Worm (Caenorhabditis elegans) whole organism, early embryonic: ENCODE data around the gene C28H8.2.

ENCODE experiments used
- B0310.2 ChIP-seq: sonication (generic microtip); optimal IDR thresholded peaks from 2 replicates; lab custom pipeline; 2016; ENCODE audit warnings: mild to moderate bottlenecking, missing genetic modification characterization, missing compliant biosample characterization
- F13C5.2 ChIP-seq: sonication (generic microtip); optimal IDR thresholded peaks from 2 replicates; lab custom pipeline; 2017; ENCODE audit warnings: mild to moderate bottlenecking, missing genetic modification characterization, inconsistent platforms, missing compliant biosample characterization
- aly-1 ChIP-seq: sonication (generic microtip); optimal IDR thresholded peaks from 2 replicates; lab custom pipeline; 2016; ENCODE audit warnings: missing genetic modification characterization, missing compliant biosample characterization
- ama-1 ChIP-seq: fragments of 150-350 bp; optimal IDR thresholded peaks from 2 replicates; lab custom pipeline; 2014
- ceh-13 ChIP-seq: fragments of 200-800 bp; sonication (Bioruptor generic); optimal IDR thresholded peaks from 2 replicates; lab custom pipeline; 2018; ENCODE audit warnings: mild to moderate bottlenecking, missing genetic modification characterization, missing compliant biosample characterization
- ceh-36 ChIP-seq: sonication (generic microtip); optimal IDR thresholded peaks from 2 replicates; lab custom pipeline; 2016; ENCODE audit warnings: missing genetic modification characterization, inconsistent platforms, missing compliant biosample characterization
- ets-7 ChIP-seq: sonication (generic microtip); optimal IDR thresholded peaks from 2 replicates; lab custom pipeline; 2016; ENCODE audit warnings: missing genotype, missing genetic modification characterization, missing compliant biosample characterization
- flt-1 ChIP-seq: fragments of 200-800 bp; sonication (Bioruptor generic); IDR thresholded peaks from 2 replicates; pipeline ENCODE4 v1.3.6; 2022; ENCODE audit warnings: missing genetic modification characterization, missing compliant biosample characterization
- hmbx-1 ChIP-seq: sonication (generic microtip); optimal IDR thresholded peaks from 2 replicates; lab custom pipeline; 2016; ENCODE audit warnings: mild to moderate bottlenecking, missing genetic modification characterization, missing compliant biosample characterization
- hmg-4 ChIP-seq: fragments of 200-800 bp; sonication (Bioruptor generic); optimal IDR thresholded peaks from 2 replicates; lab custom pipeline; 2018; ENCODE audit warnings: mild to moderate bottlenecking, missing genetic modification characterization, missing compliant biosample characterization
- hnd-1 ChIP-seq: sonication (generic microtip); optimal IDR thresholded peaks from 2 replicates; lab custom pipeline; 2016; ENCODE audit warnings: missing genetic modification characterization, missing compliant biosample characterization
- pes-1 ChIP-seq: fragments of 200-800 bp; sonication (Bioruptor generic); IDR thresholded peaks from 2 replicates; pipeline ENCODE4 v1.3.6; 2022; ENCODE audit warnings: missing genetic modification reagents, missing genetic modification characterization, missing compliant biosample characterization
- scrt-1 ChIP-seq: fragments of 200-800 bp; sonication (Bioruptor generic); IDR thresholded peaks from 2 replicates; pipeline ENCODE4 v1.3.6; 2022; ENCODE audit warnings: missing genetic modification characterization, missing compliant biosample characterization
- sea-1 ChIP-seq: fragments of 200-800 bp; sonication (Bioruptor generic); conservative IDR thresholded peaks from 2 replicates; pipeline ENCODE4 v1.3.6; 2022; ENCODE audit warnings: missing genetic modification characterization, missing compliant biosample characterization
- tbx-11 ChIP-seq: fragments of 200-800 bp; sonication (Bioruptor generic); IDR thresholded peaks from 2 replicates; pipeline ENCODE4 v1.3.6; 2022; ENCODE audit warnings: missing genetic modification characterization, missing compliant biosample characterization
- tbx-37 ChIP-seq: fragments of 200-800 bp; sonication (Bioruptor generic); conservative IDR thresholded peaks from 2 replicates; pipeline ENCODE4 v1.3.6; 2022; ENCODE audit warnings: missing genetic modification reagents, missing genetic modification characterization, missing compliant biosample characterization
- tra-4 ChIP-seq: sonication (generic microtip); optimal IDR thresholded peaks from 2 replicates; lab custom pipeline; 2017; ENCODE audit warnings: missing genetic modification characterization, missing compliant biosample characterization

The C28H8.2 gene

DNA sequence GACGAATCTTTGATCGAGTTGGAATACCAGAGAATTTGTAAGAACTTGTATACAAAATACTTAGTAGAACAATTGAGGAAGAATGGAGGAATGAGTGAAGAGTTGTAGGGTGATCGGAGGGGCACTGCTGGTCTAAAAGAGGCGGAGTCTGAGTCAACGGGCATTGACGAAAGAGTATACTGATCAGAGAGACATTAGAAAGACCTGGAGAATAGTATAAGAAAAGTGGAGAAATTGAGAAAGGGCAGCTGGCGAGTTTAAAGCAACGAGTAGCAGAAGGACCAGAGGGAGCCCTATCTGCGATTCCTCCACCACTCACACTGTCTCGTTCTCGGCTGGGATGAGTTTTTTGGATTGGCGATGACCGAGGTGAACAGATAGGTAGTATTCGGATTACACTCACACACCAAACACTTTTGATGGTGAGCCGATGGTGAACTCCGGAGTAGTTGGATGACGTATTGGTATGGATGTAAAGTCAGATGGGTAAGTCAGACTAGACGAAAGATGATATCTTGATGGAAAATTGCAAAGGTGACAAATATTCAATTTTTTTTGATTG is 11.4 kb downstream of the C28H8.2 start, which contains the start of gene EGAP1.5:
EGAP1.5 (plus strand) TSS at position 289 of the 562 bp plus-strand sequence.
- TF ChIP-seq ceh-13 (GFP tag; lab: Kevin White, UChicago) (no peak), hmbx-1 (tag; lab: Kevin White, UChicago) (no peak), B0310.2 (no peak)

DNA sequence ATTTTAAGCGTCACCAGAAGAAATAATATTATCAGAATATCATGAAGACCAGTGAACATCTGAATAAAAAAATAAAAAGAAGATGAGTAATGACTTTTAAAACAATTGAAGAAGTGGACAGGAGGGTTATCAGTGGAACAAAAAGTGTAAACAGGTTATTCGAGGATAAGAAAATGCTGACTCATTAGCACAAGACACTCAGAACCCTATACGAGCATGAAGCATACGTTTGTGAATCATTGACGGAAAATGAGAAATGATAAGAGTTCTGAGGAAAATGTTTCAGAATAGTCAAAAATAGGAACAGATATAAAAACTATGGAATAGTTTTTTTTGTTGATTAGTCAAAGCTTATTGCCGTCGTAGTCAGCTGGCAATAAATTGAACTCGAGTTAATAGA is 12.7 kb downstream of the C28H8.2 start, which contains the start of gene zmp-1:
zmp-1 (minus strand) TSS at position 101 of the 400 bp plus-strand sequence.
- no peak for TF ChIP-seq ets-7 (tag; lab: Kevin White, UChicago)
- TF ChIP-seq hmg-4: no peak
- no peak for TF ChIP-seq scrt-1 (GFP tag; lab: Robert Waterston, UW)
- no peak for TF ChIP-seq tra-4
- no peak for TF ChIP-seq pes-1 (GFP tag; lab: Robert Waterston, UW)
- no peak for TF ChIP-seq B0310.2
- TF ChIP-seq sea-1 (GFP tag; lab: Robert Waterston, UW): no peak
- no peak for TF ChIP-seq flt-1
- TF ChIP-seq tbx-11 (GFP tag; lab: Robert Waterston, UW): no peak
- no peak for TF ChIP-seq tbx-37
- TF ChIP-seq hmbx-1 (tag; lab: Kevin White, UChicago): no peak
- TF ChIP-seq F13C5.2 (tag; lab: Kevin White, UChicago): no peak
- TF ChIP-seq aly-1 (tag; lab: Kevin White, UChicago): no peak

DNA sequence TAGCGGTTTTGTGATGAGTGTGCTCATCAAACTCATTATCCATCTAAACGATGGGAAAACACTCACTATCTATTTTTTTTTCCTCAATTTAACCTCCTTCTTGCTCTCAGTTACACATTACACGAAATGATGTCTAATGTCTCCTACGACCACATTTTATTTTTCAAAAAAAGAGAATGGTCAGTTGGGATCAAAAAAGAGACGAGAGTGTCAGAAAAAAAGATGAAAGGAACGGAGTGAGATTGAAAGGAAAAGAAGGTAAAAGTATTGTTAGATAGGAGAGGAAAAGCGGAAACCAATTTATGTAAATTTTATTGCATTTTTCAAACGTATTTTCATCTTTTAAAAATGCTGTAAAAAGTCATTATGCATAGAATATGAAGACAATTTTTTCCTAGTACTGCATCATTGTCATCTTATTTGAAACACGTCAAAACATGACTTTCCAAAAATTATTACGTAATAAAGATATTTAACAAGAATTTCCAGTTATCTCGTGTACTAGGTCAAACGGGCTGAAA is 14.1 kb downstream of the C28H8.2 start:
- TF ChIP-seq ama-1 (no peak), hmg-4 (no peak), pes-1 (GFP tag; lab: Robert Waterston, UW) (no peak), ceh-13 (GFP tag; lab: Kevin White, UChicago) (no peak), ets-7 (tag; lab: Kevin White, UChicago) (no peak), tbx-37 (no peak), tbx-11 (GFP tag; lab: Robert Waterston, UW) (no peak), ceh-36 (tag; lab: Kevin White, UChicago) (no peak), hnd-1 (no peak), tra-4 (no peak), F13C5.2 (tag; lab: Kevin White, UChicago) (no peak), scrt-1 (GFP tag; lab: Robert Waterston, UW) (no peak), sea-1 (GFP tag; lab: Robert Waterston, UW) (no peak), flt-1 (no peak), B0310.2 (no peak), aly-1 (tag; lab: Kevin White, UChicago) (no peak), hmbx-1 (tag; lab: Kevin White, UChicago) (no peak)

DNA sequence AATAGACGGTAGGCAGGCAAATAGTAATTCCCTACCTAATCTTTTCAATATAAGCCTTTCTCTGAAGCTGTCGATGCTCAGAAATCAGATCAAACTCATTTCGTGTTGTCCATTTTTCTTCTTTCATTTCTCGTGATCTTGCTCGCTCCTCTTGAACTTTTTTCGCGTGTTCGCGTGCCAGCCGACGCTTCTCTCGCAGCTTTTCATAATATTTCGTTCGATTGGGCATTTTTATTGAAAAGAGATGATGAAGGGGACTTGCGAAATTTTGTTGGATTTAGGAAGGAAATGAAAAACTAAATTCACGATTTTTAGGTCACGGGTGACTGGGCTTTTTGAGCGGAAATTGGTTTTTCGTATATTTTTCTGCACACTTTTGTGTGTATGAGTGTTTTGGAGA is 16.9 kb downstream of the C28H8.2 start, which contains the start of gene EGAP1.1:
EGAP1.1 (minus strand) TSS at position 229 of the 400 bp plus-strand sequence.
- TF ChIP-seq sea-1 (GFP tag; lab: Robert Waterston, UW): no peak
- no peak for TF ChIP-seq tra-4
- TF ChIP-seq ceh-36 (tag; lab: Kevin White, UChicago): no peak

DNA sequence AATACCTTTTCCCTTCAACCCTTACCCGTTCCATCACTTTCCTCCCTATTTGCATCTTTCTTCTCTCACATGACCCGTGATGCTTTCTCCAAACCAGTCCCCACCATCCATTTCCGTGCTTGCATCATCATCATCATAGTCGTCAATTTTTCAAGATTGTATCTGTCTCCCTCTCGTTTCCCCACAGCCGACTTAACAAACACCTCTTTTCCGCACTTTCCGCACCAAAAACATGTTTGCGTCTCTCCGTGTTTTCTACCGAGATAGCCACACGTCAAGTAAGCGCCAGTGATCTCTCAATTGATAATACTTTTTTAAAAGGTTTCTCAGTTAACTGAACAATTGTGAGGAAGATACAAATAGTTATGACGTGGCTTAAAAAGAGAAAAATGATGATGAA is 17.9 kb downstream of the C28H8.2 start:
- TF ChIP-seq ama-1 (no peak), tbx-11 (GFP tag; lab: Robert Waterston, UW) (no peak), ceh-36 (tag; lab: Kevin White, UChicago) (no peak), B0310.2 (no peak), hmbx-1 (tag; lab: Kevin White, UChicago) (no peak), hnd-1 (no peak), ceh-13 (GFP tag; lab: Kevin White, UChicago) (no peak), pes-1 (GFP tag; lab: Robert Waterston, UW) (no peak), tra-4 (no peak)

DNA sequence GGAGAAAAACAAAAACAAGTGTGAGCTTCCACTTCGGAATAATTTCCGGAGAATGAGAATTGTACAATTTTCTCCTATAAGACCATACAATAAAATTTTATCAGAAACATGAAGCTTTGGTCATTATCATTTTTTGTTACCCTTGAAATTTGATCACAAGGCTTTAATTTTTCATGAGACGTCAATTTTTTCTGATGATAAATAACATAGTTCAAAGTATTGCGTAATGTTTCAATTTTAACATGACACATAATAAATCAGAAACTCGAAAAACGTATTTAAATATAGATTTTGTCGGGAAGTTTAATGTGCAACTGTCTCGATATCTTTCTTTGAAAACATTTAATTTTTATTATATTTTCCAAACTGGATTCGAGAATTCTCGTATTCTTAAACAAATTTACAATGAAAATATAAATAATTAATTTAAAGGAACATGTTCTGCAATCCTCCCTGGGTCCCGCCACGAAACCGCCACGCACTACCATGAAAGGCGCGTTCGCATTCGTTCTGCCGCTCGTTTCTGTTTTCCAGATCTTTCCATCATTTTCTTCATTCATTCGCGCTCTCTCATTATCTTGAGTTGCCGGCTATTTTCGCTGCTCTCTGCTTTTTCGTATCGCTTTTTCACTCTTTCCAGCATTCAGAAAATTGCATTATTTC is 18.8 kb downstream of the C28H8.2 start:
- TF ChIP-seq ama-1: no peak
- no peak for TF ChIP-seq F13C5.2 (tag; lab: Kevin White, UChicago)
- TF ChIP-seq ets-7 (tag; lab: Kevin White, UChicago): no peak
- TF ChIP-seq scrt-1 (GFP tag; lab: Robert Waterston, UW): no peak
- no peak for TF ChIP-seq ceh-13 (GFP tag; lab: Kevin White, UChicago)
- TF ChIP-seq ceh-36 (tag; lab: Kevin White, UChicago): no peak
- no peak for TF ChIP-seq hnd-1
- no peak for TF ChIP-seq pes-1 (GFP tag; lab: Robert Waterston, UW)
- no peak for TF ChIP-seq hmg-4
- TF ChIP-seq aly-1 (tag; lab: Kevin White, UChicago): no peak
- TF ChIP-seq tbx-37: no peak
- TF ChIP-seq hmbx-1 (tag; lab: Kevin White, UChicago): no peak
- no peak for TF ChIP-seq tra-4
- no peak for TF ChIP-seq B0310.2
- TF ChIP-seq sea-1 (GFP tag; lab: Robert Waterston, UW): no peak
- no peak for TF ChIP-seq flt-1
- TF ChIP-seq tbx-11 (GFP tag; lab: Robert Waterston, UW): no peak

DNA sequence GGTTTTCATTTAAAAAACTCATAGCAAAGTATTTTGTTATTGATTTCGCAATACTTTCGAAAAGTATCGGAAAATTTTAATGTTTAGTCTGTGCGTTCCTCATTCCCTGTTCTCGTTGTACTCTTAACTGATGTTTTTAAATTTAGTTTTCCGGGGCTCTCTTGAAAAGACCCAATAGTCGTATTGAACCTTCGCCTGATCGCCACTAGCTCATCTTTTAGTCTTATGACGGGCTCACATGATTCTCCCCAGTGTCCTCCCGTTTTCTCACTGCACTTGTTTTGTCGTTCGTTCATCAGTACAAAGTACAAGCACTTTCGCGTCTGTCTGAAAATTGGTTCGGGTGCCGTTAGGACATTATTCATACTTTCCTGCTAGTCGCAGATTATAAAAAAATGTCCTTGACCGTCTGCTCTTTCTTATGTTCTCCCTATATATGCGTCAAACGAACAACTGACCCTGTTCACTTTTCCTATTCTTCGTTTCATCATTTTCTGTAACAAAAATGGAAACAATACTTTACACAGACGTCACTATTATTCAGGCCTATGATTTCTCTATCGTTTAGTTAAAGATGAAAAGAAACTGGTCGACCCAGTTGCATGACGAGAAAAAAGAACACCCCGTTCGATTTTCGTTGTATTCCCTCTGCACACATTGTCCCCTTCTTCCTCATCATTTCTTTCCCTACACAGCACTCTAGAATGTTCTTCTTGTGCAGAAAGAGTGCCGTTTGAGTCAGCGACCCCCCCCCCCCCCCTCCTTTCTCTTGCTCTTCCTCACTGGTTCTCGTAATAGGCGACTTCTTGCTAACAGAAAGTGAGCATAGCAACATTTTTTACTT is 19.6 kb downstream of the C28H8.2 start, which contains the start of gene ubq-1:
ubq-1 (plus strand) TSS at position 802 of the 844 bp plus-strand sequence.
- no peak for TF ChIP-seq ets-7 (tag; lab: Kevin White, UChicago)
- TF ChIP-seq flt-1: peak; percentile 31; the same call in 1 of the 2 replicates
